Worm (Caenorhabditis elegans): ENCODE measurements around the gene F33H12.1.
A peak's percentile ranks its signal among the peaks of the same experiment; 100 is the strongest.
"Not testable (repeated sequence)": the region's sequence is repeated elsewhere in the genome, so short reads cannot be mapped to it uniquely, and the experiment has no call there.

Gene F33H12.1

ce11 chrII:2605319-2605718 is 5.0 kb downstream of the F33H12.1 start, which contains the start of gene sri-77:
TSS of gene sri-77 (minus strand) at chrII:2605419.
- TF ChIP-seq nhr-237 (tag; optimal IDR thresholded peaks at IDR 0.05) (no peak), dpl-1 (GFP tag; optimal IDR thresholded peaks at IDR 0.05) (no peak), fkh-8 (tag; optimal IDR thresholded peaks at IDR 0.05) (no peak), unc-86 (tag; optimal IDR thresholded peaks at IDR 0.05) (no peak), efl-1 (optimal IDR thresholded peaks at IDR 0.05) (no peak), efl-1 (GFP tag; optimal IDR thresholded peaks at IDR 0.05 in 1 of 2) (peak in 1 of 2 experiments; percentile 8), C34B4.2 (tag; optimal IDR thresholded peaks at IDR 0.05) (no peak), alr-1 (tag; optimal IDR thresholded peaks at IDR 0.05; ENCODE audit: borderline replicate concordance) (no peak), nhr-12 (tag; optimal IDR thresholded peaks at IDR 0.05) (no peak)

- peak; percentile 98 for TF ChIP-seq elt-2 (tag; optimal IDR thresholded peaks at IDR 0.05)
- no peak for TF ChIP-seq C04F5.9 (tag; optimal IDR thresholded peaks at IDR 0.05)
- TF ChIP-seq unc-98 (GFP tag; IDR thresholded peaks at IDR 0.05): no peak
- TF ChIP-seq jun-1 (tag; optimal IDR thresholded peaks at IDR 0.05): peak; percentile 53
- TF ChIP-seq sptf-1 (tag; optimal IDR thresholded peaks at IDR 0.05): no peak
- no peak for TF ChIP-seq hlh-17 (GFP tag; optimal IDR thresholded peaks at IDR 0.05; ENCODE audit: borderline replicate concordance)
These were observed 10.1 kb downstream of the F33H12.1 start, which contains the start of gene sri-38 for ce11 chrII:2610202-2610912. TSS of gene sri-38 (plus strand) at chrII:2610862.

- TF ChIP-seq mep-1 (tag; optimal IDR thresholded peaks at IDR 0.05) (no peak), egl-27 (tag; optimal IDR thresholded peaks at IDR 0.05) (no peak), lir-3 (tag; optimal IDR thresholded peaks at IDR 0.05; ENCODE audit: poor library complexity) (no peak), fos-1 (tag; optimal IDR thresholded peaks at IDR 0.05) (no peak), skn-1 (tag; optimal IDR thresholded peaks at IDR 0.05) (no peak), mdl-1 (tag; optimal IDR thresholded peaks at IDR 0.05) (no peak), sup-37 (GFP tag; optimal IDR thresholded peaks at IDR 0.05) (no peak), lin-15B (tag; optimal IDR thresholded peaks at IDR 0.05) (no peak), lin-13 (GFP tag; optimal IDR thresholded peaks at IDR 0.05) (no peak), fkh-4 (tag; optimal IDR thresholded peaks at IDR 0.05; ENCODE audit: borderline replicate concordance) (no peak), nhr-237 (tag; optimal IDR thresholded peaks at IDR 0.05) (no peak), xbp-1 (tag; optimal IDR thresholded peaks at IDR 0.05) (no peak), snu-23 (GFP tag; optimal IDR thresholded peaks at IDR 0.05) (no peak), swsn-7 (tag; optimal IDR thresholded peaks at IDR 0.05) (no peak), nhr-11 (tag; optimal IDR thresholded peaks at IDR 0.05) (no peak), unc-62 (GFP tag; optimal IDR thresholded peaks at IDR 0.05) (no peak), C04F5.9 (tag; optimal IDR thresholded peaks at IDR 0.05) (no peak)
These were observed 10.7 kb downstream of the F33H12.1 start for ce11 chrII:2611009-2611408.

- TF ChIP-seq nhr-12 (tag; optimal IDR thresholded peaks at IDR 0.05); zip-4 (GFP tag; optimal IDR thresholded peaks at IDR 0.05); nhr-90 (tag; optimal IDR thresholded peaks at IDR 0.05; ENCODE audit: poor library complexity): not testable (repeated sequence)
These were observed 12.0 kb downstream of the F33H12.1 start, which contains the start of gene D2062.13 for ce11 chrII:2612278-2612677. TSS of gene D2062.13 (plus strand) at chrII:2612578.

DNA sequence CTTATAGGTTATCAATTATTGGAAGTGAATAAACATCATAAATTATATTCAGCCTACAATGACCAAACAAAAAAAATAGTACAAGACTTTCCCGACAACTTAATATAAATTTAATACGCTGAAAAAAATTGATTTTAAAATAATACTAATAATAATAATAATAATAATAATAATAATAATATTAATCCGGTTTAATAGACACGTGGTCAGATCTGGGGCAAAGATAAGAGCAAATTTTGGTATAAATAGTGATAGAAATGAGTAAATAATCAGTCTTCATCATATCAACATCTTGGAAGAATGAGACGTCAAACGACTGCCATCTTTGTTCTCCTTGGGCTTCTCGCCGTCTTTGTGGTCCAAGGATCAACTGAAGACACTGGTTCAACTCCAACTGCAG is 16.4 kb downstream of the F33H12.1 start, which contains the start of gene msrp-5:
Gene msrp-5 (plus strand): TSS at position 301 of the 400 bp plus-strand sequence.
- TF ChIP-seq tlp-1 (tag; optimal IDR thresholded peaks at IDR 0.05); unc-62 (GFP tag; optimal IDR thresholded peaks at IDR 0.05); dsc-1 (tag; optimal IDR thresholded peaks at IDR 0.05): not testable (repeated sequence)

Measured in whole organism, L1 larva.